Worm (Caenorhabditis elegans) whole organism, L4/young adult: ENCODE data around the gene C01B10.3.

Experiments used
- W03F9.2 ChIP-seq: fragments of 150-350 bp; optimal IDR thresholded peaks from 2 replicates; lab custom pipeline; 2014; ENCODE audit warnings: missing biosample characterization, missing genetic modification characterization
- dao-5 ChIP-seq: sonication (generic microtip); optimal IDR thresholded peaks from 2 replicates; lab custom pipeline; 2016; ENCODE audit warnings: missing genotype, missing genetic modification characterization, moderate library complexity, missing compliant biosample characterization
- him-1 ChIP-seq: sonication (generic microtip); optimal IDR thresholded peaks from 2 replicates; lab custom pipeline; 2016; ENCODE audit warnings: missing genotype, missing genetic modification reagents, missing genetic modification characterization, missing compliant biosample characterization

ce11 chrIV:6638256-6638655 is 17.1 kb upstream of the C01B10.3 start, which contains the start of gene C01B10.7:
- TF ChIP-seq him-1 (tag; lab: Kevin White, UChicago), result no peak
- TF ChIP-seq dao-5 (tag; lab: Kevin White, UChicago), result no peak
- TF ChIP-seq W03F9.2 (tag; lab: Kevin White, UChicago), result no peak
